Worm (Caenorhabditis elegans) whole organism, L2 larva: ENCODE data around the gene F47G3.4.

Source experiments
- C34F6.9 ChIP-seq: fragments of 150-350 bp; optimal IDR thresholded peaks from 2 replicates; lab custom pipeline; 2014; ENCODE audit warnings: missing biosample characterization, missing genetic modification characterization
- F13H6.1 ChIP-seq: sonication (generic microtip); optimal IDR thresholded peaks from 2 replicates; lab custom pipeline; 2016; ENCODE audit warnings: missing genetic modification characterization, missing compliant biosample characterization
- R02D3.7 ChIP-seq: fragments of 150-350 bp; optimal IDR thresholded peaks from 2 replicates; lab custom pipeline; 2014; ENCODE audit warnings: missing biosample characterization, missing genetic modification characterization
- Y55F3AM.14 ChIP-seq: fragments of 200-800 bp; sonication (Bioruptor generic); optimal IDR thresholded peaks from 2 replicates; lab custom pipeline; 2018; ENCODE audit warnings: mild to moderate bottlenecking, missing genetic modification characterization, missing compliant biosample characterization
- ZK546.5 ChIP-seq: sonication (generic microtip); optimal IDR thresholded peaks from 2 replicates; lab custom pipeline; 2017; ENCODE audit warnings: missing biosample characterization, missing genetic modification characterization
- aly-2 ChIP-seq: fragments of 150-350 bp; optimal IDR thresholded peaks from 2 replicates; lab custom pipeline; 2014; ENCODE audit warnings: missing biosample characterization, missing genetic modification characterization
- ama-1 ChIP-seq: fragments of 150-350 bp; optimal IDR thresholded peaks from 2 replicates; lab custom pipeline; 2018; ENCODE audit warnings: inconsistent platforms
- ceh-82 ChIP-seq: fragments of 150-350 bp; optimal IDR thresholded peaks from 2 replicates; lab custom pipeline; 2014; ENCODE audit warnings: missing biosample characterization, missing genetic modification characterization
- crh-2 ChIP-seq: sonication (generic microtip); optimal IDR thresholded peaks from 2 replicates; lab custom pipeline; 2017; ENCODE audit warnings: missing biosample characterization, missing genetic modification characterization
- dmd-4 ChIP-seq: sonication (generic microtip); optimal IDR thresholded peaks from 2 replicates; lab custom pipeline; 2017; ENCODE audit warnings: missing biosample characterization, missing genetic modification characterization
- egl-27 ChIP-seq: sonication (generic microtip); optimal IDR thresholded peaks from 3 replicates; lab custom pipeline; 2017; ENCODE audit warnings: missing biosample characterization, missing genetic modification reagents, missing genetic modification characterization
- elt-1 ChIP-seq: fragments of 150-350 bp; optimal IDR thresholded peaks from 2 replicates; lab custom pipeline; 2014; ENCODE audit warnings: missing biosample characterization, missing genetic modification characterization
- elt-3 ChIP-seq: sonication (generic microtip); optimal IDR thresholded peaks from 2 replicates; lab custom pipeline; 2017; ENCODE audit warnings: missing biosample characterization, missing genetic modification characterization
- fos-1 ChIP-seq: fragments of 150-350 bp; optimal IDR thresholded peaks from 2 replicates; lab custom pipeline; 2014; ENCODE audit warnings: missing biosample characterization, missing genetic modification characterization
- lin-11 ChIP-seq: fragments of 150-350 bp; sonication (generic microtip); optimal IDR thresholded peaks from 2 replicates; lab custom pipeline; 2014; ENCODE audit warnings: missing biosample characterization, missing genetic modification characterization, inconsistent platforms, mixed read lengths
- lin-13 ChIP-seq: fragments of 150-350 bp; optimal IDR thresholded peaks from 2 replicates; lab custom pipeline; 2014; ENCODE audit warnings: missing biosample characterization, missing genetic modification reagents, missing genetic modification characterization
- lin-39 ChIP-seq: fragments of 150-350 bp; optimal IDR thresholded peaks from 2 replicates; lab custom pipeline; 2014; ENCODE audit warnings: missing biosample characterization, missing genetic modification reagents, missing genetic modification characterization
- lsy-2 ChIP-seq, 2 experiments: fragments of 150-350 bp in 1 of 2; sonication (generic microtip) in 1 of 2; optimal IDR thresholded peaks; 2 replicates each; lab custom pipeline; 2014 to 2017; ENCODE audit warnings: missing biosample characterization in 2 of 2, missing genetic modification characterization in 2 of 2
- mbf-1 ChIP-seq: sonication (generic microtip); optimal IDR thresholded peaks from 2 replicates; lab custom pipeline; 2017; ENCODE audit warnings: missing biosample characterization, missing genetic modification characterization
- mdl-1 ChIP-seq, 2 experiments: fragments of 150-350 bp in 1 of 2; sonication (generic microtip) in 1 of 2; optimal IDR thresholded peaks; 2 replicates each; lab custom pipeline; 2017; ENCODE audit warnings: missing biosample characterization in 2 of 2, missing genetic modification characterization in 2 of 2
- nhr-11 ChIP-seq: fragments of 150-350 bp; optimal IDR thresholded peaks from 2 replicates; lab custom pipeline; 2014; ENCODE audit warnings: missing biosample characterization, missing genetic modification characterization
- nhr-12 ChIP-seq: fragments of 150-350 bp; optimal IDR thresholded peaks from 2 replicates; lab custom pipeline; 2014; ENCODE audit warnings: missing biosample characterization, missing genetic modification characterization
- nhr-129 ChIP-seq: fragments of 150-350 bp; optimal IDR thresholded peaks from 2 replicates; lab custom pipeline; 2014; ENCODE audit warnings: missing biosample characterization, missing genetic modification characterization
- nhr-21 ChIP-seq: fragments of 150-350 bp; optimal IDR thresholded peaks from 2 replicates; lab custom pipeline; 2014; ENCODE audit warnings: missing biosample characterization, missing genetic modification characterization
- nhr-25 ChIP-seq: fragments of 150-350 bp; sonication (generic microtip); optimal IDR thresholded peaks from 3 replicates; lab custom pipeline; 2014; ENCODE audit warnings: missing biosample characterization, missing genetic modification characterization
- nhr-6 ChIP-seq: fragments of 150-350 bp; optimal IDR thresholded peaks from 2 replicates; lab custom pipeline; 2014; ENCODE audit warnings: missing biosample characterization, missing genetic modification characterization
- nhr-77 ChIP-seq: fragments of 150-350 bp; optimal IDR thresholded peaks from 2 replicates; lab custom pipeline; 2014; ENCODE audit warnings: missing biosample characterization, missing genetic modification characterization
- peb-1 ChIP-seq: fragments of 150-350 bp; optimal IDR thresholded peaks from 2 replicates; lab custom pipeline; 2014; ENCODE audit warnings: missing biosample characterization, missing genetic modification characterization
- skn-1 ChIP-seq: sonication (generic microtip); optimal IDR thresholded peaks from 2 replicates; lab custom pipeline; 2017; ENCODE audit warnings: missing biosample characterization, missing genetic modification characterization
- sma-3 ChIP-seq: sonication (generic microtip); optimal IDR thresholded peaks from 2 replicates; lab custom pipeline; 2016; ENCODE audit warnings: missing genetic modification reagents, missing genetic modification characterization, missing compliant biosample characterization
- unc-39 ChIP-seq: fragments of 150-350 bp; optimal IDR thresholded peaks from 2 replicates; lab custom pipeline; 2014; ENCODE audit warnings: missing biosample characterization, missing genetic modification characterization
- unc-55 ChIP-seq: fragments of 150-350 bp; sonication (generic microtip); optimal IDR thresholded peaks from 3 replicates; lab custom pipeline; 2014; ENCODE audit warnings: missing biosample characterization, missing genetic modification reagents, missing genetic modification characterization
- unc-62 ChIP-seq: fragments of 150-350 bp; optimal IDR thresholded peaks from 2 replicates; lab custom pipeline; 2014; ENCODE audit warnings: missing biosample characterization, missing genetic modification reagents, missing genetic modification characterization
- zag-1 ChIP-seq: fragments of 150-350 bp; optimal IDR thresholded peaks from 2 replicates; lab custom pipeline; 2014; ENCODE audit warnings: missing biosample characterization, missing genetic modification characterization
- ztf-1 ChIP-seq: fragments of 200-800 bp; sonication (Bioruptor generic); conservative IDR thresholded peaks from 2 replicates; pipeline ENCODE4 v1.3.6; 2022; ENCODE audit warnings: missing genetic modification characterization, missing compliant biosample characterization
- ztf-11 ChIP-seq: sonication (generic microtip); optimal IDR thresholded peaks from 2 replicates; lab custom pipeline; 2017; ENCODE audit warnings: missing biosample characterization, missing genetic modification characterization

Gene F47G3.4

ce11 chrX:2401883-2402282 lies 20.5 kb downstream of the F47G3.4 start, which contains the start of gene dhhc-9 (continued):
- no peak for TF ChIP-seq peb-1 (tag; lab: Kevin White, UChicago)
- no peak for TF ChIP-seq ZK546.5 (tag; lab: Kevin White, UChicago)
- no peak for TF ChIP-seq ztf-11 (tag; lab: Kevin White, UChicago)
- TF ChIP-seq ztf-1 (GFP tag; lab: Robert Waterston, UW) = no peak
- no peak for TF ChIP-seq unc-39 (tag; lab: Kevin White, UChicago)

ce11 chrX:2403724-2404123 lies 22.3 kb downstream of the F47G3.4 start, which contains the start of gene C43H6.4:
TSS of gene C43H6.4 (plus strand) at chrX:2404024.
- TF ChIP-seq dmd-4 (tag; lab: Kevin White, UChicago) (no peak), mdl-1 (tag; optimal IDR thresholded peaks at IDR 0.05; lab: Kevin White, UChicago) (no peak), aly-2 (tag; lab: Kevin White, UChicago) (no peak), nhr-12 (tag; lab: Kevin White, UChicago) (no peak), lin-11 (tag; lab: Kevin White, UChicago) (no peak), nhr-77 (tag; lab: Kevin White, UChicago) (no peak), fos-1 (tag; lab: Kevin White, UChicago) (no peak), lin-13 (no peak), skn-1 (tag; lab: Kevin White, UChicago) (no peak), nhr-21 (tag; lab: Kevin White, UChicago) (no peak), unc-62 (GFP tag; lab: Kevin White, UChicago) (no peak), lin-39 (tag; lab: Kevin White, UChicago) (no peak), ceh-82 (tag; lab: Kevin White, UChicago) (no peak), unc-55 (GFP tag; lab: Kevin White, UChicago) (no peak), nhr-6 (tag; lab: Kevin White, UChicago) (no peak), F13H6.1 (no peak), nhr-129 (no peak), nhr-11 (tag; lab: Kevin White, UChicago) (no peak), sma-3 (GFP tag; lab: Kevin White, UChicago) (no peak)

- TF ChIP-seq ztf-11 (tag; lab: Kevin White, UChicago) (no peak), egl-27 (tag; lab: Kevin White, UChicago) (no peak), ztf-1 (GFP tag; lab: Robert Waterston, UW) (no peak), elt-1 (tag; lab: Kevin White, UChicago) (no peak), ama-1 (no peak)
These were observed 25.8 kb downstream of the F47G3.4 start, which contains the start of gene mtpn-1 for ce11 chrX:2407167-2407566. TSS of gene mtpn-1 (plus strand) at chrX:2407467.

ce11 chrX:2409243-2409741 lies 27.9 kb downstream of the F47G3.4 start, which contains the start of the genes C43H6.12 and trpp-12:
TSS of gene C43H6.12 (plus strand) at chrX:2409607.
TSS of gene trpp-12 (plus strand) at chrX:2409691.
- no peak for TF ChIP-seq nhr-25 (tag; lab: Kevin White, UChicago)
- no peak for TF ChIP-seq nhr-6 (tag; lab: Kevin White, UChicago)
- no peak for TF ChIP-seq nhr-77 (tag; lab: Kevin White, UChicago)
- TF ChIP-seq F13H6.1 = no peak
- no peak for TF ChIP-seq unc-39 (tag; lab: Kevin White, UChicago)
- TF ChIP-seq elt-3 (tag; lab: Kevin White, UChicago) = no peak
- no peak for TF ChIP-seq Y55F3AM.14 (GFP tag; lab: Kevin White, UChicago)
- no peak for TF ChIP-seq C34F6.9 (tag; lab: Kevin White, UChicago)
- no peak for TF ChIP-seq mbf-1
- no peak for TF ChIP-seq lsy-2 (tag; optimal IDR thresholded peaks at IDR 0.05; lab: Kevin White, UChicago)
- TF ChIP-seq skn-1 (tag; lab: Kevin White, UChicago) = no peak
- TF ChIP-seq sma-3 (GFP tag; lab: Kevin White, UChicago) = no peak
- TF ChIP-seq R02D3.7 (tag; lab: Kevin White, UChicago) = no peak
- no peak for TF ChIP-seq lin-11 (tag; lab: Kevin White, UChicago)
- TF ChIP-seq aly-2 (tag; lab: Kevin White, UChicago) = no peak
- TF ChIP-seq crh-2 (tag; lab: Kevin White, UChicago) = no peak
- TF ChIP-seq zag-1 (tag; lab: Kevin White, UChicago) = no peak
